Worm (Caenorhabditis elegans): Measurements from ENCODE around the gene rab-33.

rab-33 gene

ce11 chrIII:10534191-10534590 lies 30.5 kb upstream of the rab-33 start (continued):
- no peak for TF ChIP-seq Y79H2A.3 (GFP tag; conservative IDR thresholded peaks at IDR 0.05)
- TF ChIP-seq sptf-2 (GFP tag; optimal IDR thresholded peaks at IDR 0.05) = no peak
- TF ChIP-seq rpc-1 (optimal IDR thresholded peaks at IDR 0.05) = no peak
- TF ChIP-seq rpc-1 (tag; optimal IDR thresholded peaks at IDR 0.05) = no peak
- TF ChIP-seq ztf-22 (GFP tag; optimal IDR thresholded peaks at IDR 0.05) = peak; percentile 79
- TF ChIP-seq cebp-1 (GFP tag; IDR thresholded peaks at IDR 0.05) = peak; percentile 33; the same call in 1 of the 2 replicates
- peak; percentile 74 for TF ChIP-seq cebp-1 (tag; optimal IDR thresholded peaks at IDR 0.05)
- peak; percentile 59 for TF ChIP-seq somi-1 (GFP tag; optimal IDR thresholded peaks at IDR 0.05)
- TF ChIP-seq atf-7 (tag; optimal IDR thresholded peaks at IDR 0.05) = peak; percentile 93
- TF ChIP-seq gei-17 (GFP tag; optimal IDR thresholded peaks at IDR 0.05) = no peak
- TF ChIP-seq nfya-1 (tag; optimal IDR thresholded peaks at IDR 0.05; ENCODE audit: borderline replicate concordance, insufficient read depth) = no peak
- no peak for TF ChIP-seq nfya-2 (GFP tag; IDR thresholded peaks at IDR 0.05)
- peak; percentile 7 for TF ChIP-seq lin-40 (tag; optimal IDR thresholded peaks at IDR 0.05)
- no peak for TF ChIP-seq F33H1.4 (GFP tag; IDR thresholded peaks at IDR 0.05)
- TF ChIP-seq Y53G8AR.9 (GFP tag; conservative IDR thresholded peaks at IDR 0.05) = peak; percentile 66; the same call in 1 of the 2 replicates
- no peak for TF ChIP-seq snpc-1.1 (tag; optimal IDR thresholded peaks at IDR 0.05; ENCODE audit: insufficient read depth)
- TF ChIP-seq zim-3 (tag; optimal IDR thresholded peaks at IDR 0.05) = no peak
- no peak for TF ChIP-seq Y67H2A.10 (GFP tag; conservative IDR thresholded peaks at IDR 0.05)
- no peak for TF ChIP-seq F10E7.11 (tag; optimal IDR thresholded peaks at IDR 0.05)
- TF ChIP-seq ceh-91 (GFP tag; IDR thresholded peaks at IDR 0.05) = no peak
- no peak for TF ChIP-seq F39B2.1 (GFP tag; IDR thresholded peaks at IDR 0.05)
- TF ChIP-seq ceh-79 (tag; optimal IDR thresholded peaks at IDR 0.05) = no peak
- no peak for TF ChIP-seq him-1 (tag; optimal IDR thresholded peaks at IDR 0.05)
- TF ChIP-seq unc-62 (GFP tag; optimal IDR thresholded peaks at IDR 0.05) = no peak
- 0 out of 2 replicates have a peak, but pooled peaks have one; percentile 70 for TF ChIP-seq cebp-2 (GFP tag; IDR thresholded peaks at IDR 0.05)
- TF ChIP-seq snpc-1.3 (tag; optimal IDR thresholded peaks at IDR 0.05; ENCODE audit: insufficient read depth) = no peak
- peak; percentile 65 for TF ChIP-seq ama-1 (optimal IDR thresholded peaks at IDR 0.05)
- TF ChIP-seq ama-1 (GFP tag; optimal IDR thresholded peaks at IDR 0.05) = no peak
- TF ChIP-seq mel-28 (tag; optimal IDR thresholded peaks at IDR 0.05; ENCODE audit: borderline replicate concordance) = no peak
- 0 out of 2 replicates have a peak, but pooled peaks have one; percentile 29 for TF ChIP-seq ekl-4 (GFP tag; IDR thresholded peaks at IDR 0.05)
- TF ChIP-seq unc-130 (GFP tag; optimal IDR thresholded peaks at IDR 0.05) = no peak
- TF ChIP-seq zfh-2 (GFP tag; conservative IDR thresholded peaks at IDR 0.05) = peak; percentile 38; the same call in 1 of the 2 replicates
- peak; percentile 64 for TF ChIP-seq mcd-1 (GFP tag; IDR thresholded peaks at IDR 0.05)
- TF ChIP-seq pbrm-1 (GFP tag; IDR thresholded peaks at IDR 0.05) = peak; percentile 66
- TF ChIP-seq B0035.1 (tag; optimal IDR thresholded peaks at IDR 0.05) = no peak
- no peak for TF ChIP-seq nhr-90 (tag; optimal IDR thresholded peaks at IDR 0.05)
- peak; percentile 60 for TF ChIP-seq tbp1 (GFP tag; optimal IDR thresholded peaks at IDR 0.05)
- peak; percentile 74 for TF ChIP-seq B0336.3 (GFP tag; IDR thresholded peaks at IDR 0.05)
- TF ChIP-seq lsl-1 (GFP tag; optimal IDR thresholded peaks at IDR 0.05) = no peak
- TF ChIP-seq tbx-9 (tag; optimal IDR thresholded peaks at IDR 0.05; ENCODE audit: borderline replicate concordance) = no peak
- no peak for TF ChIP-seq aptf-2 (GFP tag; conservative IDR thresholded peaks at IDR 0.05)
- TF ChIP-seq lir-1 (GFP tag; conservative IDR thresholded peaks at IDR 0.05) = peak; percentile 54; the same call in 1 of the 2 replicates
- no peak for TF ChIP-seq hrde-1 (tag; optimal IDR thresholded peaks at IDR 0.05; ENCODE audit: borderline replicate concordance)
- TF ChIP-seq ceh-40 (GFP tag; IDR thresholded peaks at IDR 0.05) = no peak
- no peak for TF ChIP-seq F52B5.7 (tag; optimal IDR thresholded peaks at IDR 0.05)
- TF ChIP-seq F57A8.1 (GFP tag; optimal IDR thresholded peaks at IDR 0.05) = no peak
- TF ChIP-seq Y56A3A.18 (GFP tag; IDR thresholded peaks at IDR 0.05) = no peak
- no peak for TF ChIP-seq lsy-27 (tag; optimal IDR thresholded peaks at IDR 0.05; ENCODE audit: borderline replicate concordance, insufficient read depth)
- no peak for TF ChIP-seq hlh-12 (tag; optimal IDR thresholded peaks at IDR 0.05)
